Worm (Caenorhabditis elegans) whole organism, L4/young adult: ENCODE results near the gene T05A7.3.

ENCODE experiments used
- W03F9.2 ChIP-seq: fragments of 150-350 bp; optimal IDR thresholded peaks from 2 replicates; lab custom pipeline; 2014; ENCODE audit warnings: missing biosample characterization, missing genetic modification characterization
- dao-5 ChIP-seq: sonication (generic microtip); optimal IDR thresholded peaks from 2 replicates; lab custom pipeline; 2016; ENCODE audit warnings: missing genotype, missing genetic modification characterization, moderate library complexity, missing compliant biosample characterization
- him-1 ChIP-seq: sonication (generic microtip); optimal IDR thresholded peaks from 2 replicates; lab custom pipeline; 2016; ENCODE audit warnings: missing genotype, missing genetic modification reagents, missing genetic modification characterization, missing compliant biosample characterization

The T05A7.3 gene

DNA sequence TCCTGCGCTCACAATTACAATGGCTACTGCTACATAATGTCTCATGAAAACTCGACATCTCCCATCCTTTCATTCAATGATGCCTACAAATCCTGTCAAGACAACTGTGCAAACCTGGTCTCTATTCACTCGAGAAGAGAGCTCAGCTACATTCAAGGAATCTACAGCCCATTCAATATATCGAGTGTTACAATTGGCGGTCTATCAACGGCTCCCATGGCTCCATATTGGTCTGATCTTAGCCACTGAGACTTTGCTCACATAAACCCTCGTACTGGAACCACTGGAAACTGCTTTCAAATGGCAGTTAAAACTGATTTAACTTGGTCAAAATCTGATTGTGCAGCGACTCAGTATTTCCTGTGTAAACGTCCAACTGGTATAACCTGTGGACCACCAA, at the start of gene T05A7.3:
TSS of gene T05A7.3 (plus strand) at position 301 of the 400 bp plus-strand sequence.
- TF ChIP-seq W03F9.2 (tag; lab: Kevin White, UChicago) (no peak), him-1 (no peak), dao-5 (tag; lab: Kevin White, UChicago) (no peak)

DNA sequence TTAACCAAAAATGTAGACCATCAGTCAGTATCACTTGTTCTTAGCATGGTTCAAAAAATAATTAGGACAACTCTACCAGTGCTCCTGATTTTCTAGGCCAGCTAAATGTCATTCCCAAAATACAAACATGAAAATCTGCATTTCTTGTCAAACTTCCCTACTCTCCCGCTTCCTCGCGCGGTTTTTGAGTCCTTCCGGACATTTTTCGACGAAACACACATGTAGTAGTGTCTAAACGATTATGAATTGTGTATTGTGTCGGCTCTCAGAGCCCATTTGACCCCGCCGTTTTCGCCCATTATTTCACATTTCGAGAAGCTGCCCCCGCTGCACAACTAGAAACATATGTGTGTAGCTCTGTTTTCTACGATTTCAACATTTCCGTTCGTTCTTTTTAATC, 49.0 kb upstream of the T05A7.3 start, which contains the start of gene F35D11.1:
TSS of gene F35D11.1 (plus strand) at position 301 of the 400 bp plus-strand sequence.
- TF ChIP-seq W03F9.2 (tag; lab: Kevin White, UChicago) (no peak), him-1 (no peak), dao-5 (tag; lab: Kevin White, UChicago) (no peak)

DNA sequence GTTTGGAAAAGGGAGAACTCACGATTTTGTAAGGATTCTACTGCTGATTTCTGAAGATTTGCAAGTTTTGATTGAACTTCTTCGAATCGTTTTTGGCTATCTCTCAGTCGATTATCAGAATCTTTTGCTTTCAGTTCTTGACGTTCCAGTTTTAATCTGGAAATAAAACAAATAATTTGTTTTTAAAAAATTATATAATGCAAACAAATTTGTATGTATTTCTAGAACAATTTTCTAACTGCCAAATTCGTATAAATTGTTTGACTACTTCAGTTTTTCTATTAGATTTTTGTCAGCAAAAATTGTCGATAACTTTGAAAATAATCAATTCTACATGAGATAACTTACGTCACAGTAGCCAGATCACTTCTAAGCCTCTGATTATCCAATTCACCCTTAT, 44.1 kb upstream of the T05A7.3 start:
- TF ChIP-seq W03F9.2 (tag; lab: Kevin White, UChicago) (no peak), dao-5 (tag; lab: Kevin White, UChicago) (no peak), him-1 (no peak)

DNA sequence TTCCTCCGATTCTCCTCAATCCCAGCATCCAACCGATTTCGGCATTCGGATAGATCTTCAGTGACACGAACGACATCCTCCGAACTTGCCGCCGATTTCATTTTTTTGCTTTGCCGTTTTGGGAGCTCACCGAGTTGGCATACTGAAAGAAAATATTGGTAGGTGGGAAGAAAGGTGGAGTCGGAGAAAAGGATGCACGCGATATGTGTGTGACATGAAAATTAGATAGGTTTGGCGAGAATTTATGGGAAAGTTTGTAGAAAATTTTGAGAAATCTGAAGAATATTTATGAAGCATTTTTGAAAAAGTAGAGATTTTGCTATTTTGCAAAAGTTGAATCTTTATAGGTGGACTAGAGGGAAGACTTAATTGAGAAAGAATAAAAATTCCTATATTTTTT, 37.3 kb upstream of the T05A7.3 start, which contains the start of gene che-10:
TSS of gene che-10 (minus strand) at position 101 of the 400 bp plus-strand sequence.
- no peak for TF ChIP-seq dao-5 (tag; lab: Kevin White, UChicago)

DNA sequence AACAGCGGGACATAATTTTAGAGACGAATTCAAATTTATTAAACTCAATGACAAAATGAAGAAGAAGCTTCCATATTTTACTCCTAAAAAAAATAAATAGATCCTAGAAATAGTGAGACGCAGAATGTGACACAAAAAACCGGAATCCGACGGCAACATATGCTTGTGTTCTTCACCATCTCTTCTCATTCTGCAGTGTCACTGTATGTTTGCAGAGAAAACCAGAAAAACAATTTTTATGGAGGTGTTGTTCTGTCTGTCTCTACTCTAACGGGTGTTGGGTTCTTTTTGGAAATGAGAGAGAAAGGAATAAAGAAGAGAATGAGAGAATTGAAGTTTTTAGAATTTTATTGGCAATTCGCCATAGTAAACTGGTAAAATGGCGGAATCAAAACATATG, 36.7 kb upstream of the T05A7.3 start:
- TF ChIP-seq dao-5 (tag; lab: Kevin White, UChicago) = no peak
- no peak for TF ChIP-seq him-1
- no peak for TF ChIP-seq W03F9.2 (tag; lab: Kevin White, UChicago)

DNA sequence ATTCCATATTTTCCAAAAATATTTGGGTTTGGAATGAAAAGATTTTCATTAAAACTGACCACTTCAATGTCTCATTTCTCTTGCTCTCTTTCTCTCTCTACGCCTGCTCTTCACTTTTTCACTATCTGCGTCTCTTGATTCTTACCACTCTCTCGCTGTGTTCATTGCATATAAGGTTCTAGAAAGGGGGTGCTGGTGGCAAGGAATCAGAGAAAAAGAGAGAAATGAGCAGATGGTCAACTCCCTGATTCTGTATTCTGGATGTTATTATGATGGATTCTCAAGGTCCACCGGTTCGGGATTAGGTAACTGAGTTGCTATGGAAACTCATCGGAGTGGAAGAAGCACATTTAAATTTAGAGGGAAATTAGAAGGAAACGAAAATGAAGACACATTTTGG, 34.8 kb upstream of the T05A7.3 start:
- no peak for TF ChIP-seq him-1
- no peak for TF ChIP-seq W03F9.2 (tag; lab: Kevin White, UChicago)
- no peak for TF ChIP-seq dao-5 (tag; lab: Kevin White, UChicago)

DNA sequence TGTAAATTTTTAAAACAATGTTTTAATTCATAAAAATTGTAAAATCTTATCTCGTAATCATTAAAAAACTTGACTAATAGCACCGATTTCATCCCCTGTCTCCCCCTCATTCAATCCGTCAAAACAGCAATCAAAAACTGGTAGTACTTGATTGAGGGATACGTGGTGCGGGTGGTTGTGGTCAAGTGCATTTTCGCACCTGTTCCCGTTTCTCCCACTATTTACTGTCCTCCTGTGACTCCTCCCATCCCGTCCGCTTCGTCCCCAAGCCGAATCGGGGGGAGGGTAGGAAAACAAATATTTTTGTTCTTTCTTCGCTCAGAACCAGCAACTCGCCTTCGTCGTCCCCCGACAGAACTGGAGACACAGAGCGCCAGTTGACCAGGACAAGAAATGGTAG, 26.8 kb upstream of the T05A7.3 start, which contains the start of gene lgc-27:
TSS of gene lgc-27 (plus strand) at position 301 of the 400 bp plus-strand sequence.
- no peak for TF ChIP-seq him-1
- TF ChIP-seq dao-5 (tag; lab: Kevin White, UChicago) = no peak
- no peak for TF ChIP-seq W03F9.2 (tag; lab: Kevin White, UChicago)

DNA sequence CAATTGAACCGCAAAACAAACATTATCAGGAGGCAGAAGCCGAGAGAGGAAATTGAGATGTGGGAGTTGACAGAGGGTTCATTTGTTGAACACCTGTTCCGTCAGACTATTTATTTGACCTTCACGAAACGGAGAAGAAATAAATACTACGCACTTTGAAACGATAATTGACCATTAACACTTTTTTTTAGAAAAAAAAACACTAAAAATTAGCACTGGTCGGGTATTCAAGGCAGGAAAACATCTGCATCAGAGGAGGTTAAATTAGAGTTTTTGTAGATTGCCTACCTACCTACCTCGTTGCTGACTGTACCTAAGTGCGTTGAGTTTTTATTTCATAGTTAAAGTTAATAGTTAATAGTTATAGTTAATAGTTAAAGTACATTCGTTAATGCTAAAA, 25.5 kb upstream of the T05A7.3 start:
- TF ChIP-seq dao-5 (tag; lab: Kevin White, UChicago) (no peak), W03F9.2 (tag; lab: Kevin White, UChicago) (no peak), him-1 (no peak)

DNA sequence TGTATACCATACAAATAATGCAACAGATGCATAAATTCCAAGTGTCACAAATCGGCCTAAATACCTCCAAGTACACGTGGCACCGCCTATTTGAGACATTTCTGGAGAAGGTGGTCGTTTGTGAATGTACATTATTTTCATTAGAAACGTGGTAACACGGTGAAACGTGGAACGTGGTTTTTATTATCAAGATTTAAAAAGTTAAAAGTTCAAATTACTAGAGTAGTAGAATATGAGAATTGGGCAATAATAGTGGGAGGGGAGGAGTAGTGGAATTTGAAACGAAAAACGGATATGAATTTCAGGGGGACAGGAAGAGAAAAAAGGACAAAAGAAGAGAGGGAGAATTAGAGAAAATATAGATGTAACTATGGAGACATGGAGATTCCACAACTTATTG, 19.7 kb upstream of the T05A7.3 start, which contains the start of gene fut-6:
TSS of gene fut-6 (minus strand) at position 101 of the 400 bp plus-strand sequence.
- TF ChIP-seq him-1 (no peak), dao-5 (tag; lab: Kevin White, UChicago) (no peak), W03F9.2 (tag; lab: Kevin White, UChicago) (no peak)

DNA sequence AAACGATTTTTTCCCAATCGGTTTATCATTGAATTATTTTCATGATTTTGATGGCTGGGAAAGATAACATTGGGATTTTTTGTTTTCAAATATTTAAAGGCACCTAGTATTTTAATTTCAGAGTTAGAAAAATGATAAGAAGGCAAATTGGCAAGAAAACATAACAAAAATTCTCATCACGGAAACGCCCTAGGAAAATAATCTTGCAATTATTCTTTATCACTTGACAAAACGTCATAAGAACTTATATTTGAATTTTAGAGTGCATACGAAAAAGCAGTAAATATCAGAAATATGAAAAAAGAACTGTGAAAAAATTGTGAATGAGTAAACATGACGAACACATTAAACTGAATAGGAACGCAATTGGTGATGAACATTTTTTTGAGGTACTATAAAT, 18.2 kb upstream of the T05A7.3 start:
- TF ChIP-seq dao-5 (tag; lab: Kevin White, UChicago) (no peak), him-1 (no peak), W03F9.2 (tag; lab: Kevin White, UChicago) (no peak)

DNA sequence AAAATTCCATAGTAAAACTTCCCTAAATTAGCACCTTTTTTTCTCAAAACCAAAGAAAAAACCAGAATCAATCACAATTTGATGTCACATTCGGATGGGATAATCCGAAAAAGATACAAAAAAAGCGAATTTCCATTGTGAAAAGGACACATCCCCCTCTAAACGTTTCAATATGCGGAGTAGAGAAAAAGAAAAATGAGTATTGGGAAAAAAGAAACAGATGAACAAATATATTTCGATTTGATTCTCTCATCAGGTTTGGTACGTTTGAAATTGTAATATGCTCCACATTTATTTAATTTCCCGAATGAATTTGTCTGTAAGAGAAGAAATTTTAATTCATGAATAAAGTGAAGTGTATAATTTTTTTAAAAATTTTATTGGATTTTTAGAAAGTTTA, 17.3 kb upstream of the T05A7.3 start:
- TF ChIP-seq W03F9.2 (tag; lab: Kevin White, UChicago) = no peak
- no peak for TF ChIP-seq him-1
- no peak for TF ChIP-seq dao-5 (tag; lab: Kevin White, UChicago)

DNA sequence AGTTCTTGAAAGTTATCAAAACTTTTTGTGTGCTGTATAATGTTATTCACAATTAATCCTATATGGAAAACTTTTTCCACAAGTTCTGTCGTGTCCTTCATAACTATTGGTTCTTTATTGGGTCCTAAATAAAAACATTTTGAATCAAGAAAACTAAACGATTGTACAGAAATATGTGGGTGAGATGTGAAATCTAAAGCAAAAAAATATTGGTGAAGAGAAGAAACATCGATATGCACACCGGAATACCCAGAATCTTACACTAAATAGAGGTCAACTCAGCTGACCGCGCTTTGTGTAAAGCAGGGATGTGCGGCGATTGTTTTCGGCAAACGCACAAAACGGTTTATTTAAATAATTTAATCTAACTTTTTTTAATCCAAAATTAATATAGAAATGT, 14.3 kb upstream of the T05A7.3 start, which contains the start of gene T05A7.13:
TSS of gene T05A7.13 (minus strand) at position 101 of the 400 bp plus-strand sequence.
- TF ChIP-seq W03F9.2 (tag; lab: Kevin White, UChicago) (no peak), him-1 (no peak), dao-5 (tag; lab: Kevin White, UChicago) (no peak)

DNA sequence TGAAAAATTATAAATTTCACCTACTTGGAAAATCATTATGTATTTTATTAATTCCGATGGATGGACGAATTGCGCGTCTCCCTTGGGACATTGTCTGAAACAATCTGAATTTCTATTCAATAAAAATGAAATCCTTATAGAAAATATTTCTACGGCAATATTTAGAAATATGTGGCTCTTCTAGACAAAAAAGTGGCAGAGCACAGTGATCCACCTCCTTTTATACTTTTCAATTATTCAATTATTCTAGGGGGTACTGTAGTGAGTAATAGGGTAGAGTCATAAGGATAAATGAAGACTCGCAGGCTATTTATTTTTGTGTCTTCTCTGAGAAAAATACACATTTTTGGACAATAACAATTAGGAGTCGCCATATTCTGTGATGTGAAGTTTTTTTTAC, 12.4 kb upstream of the T05A7.3 start, which contains the start of gene T05A7.12:
TSS of gene T05A7.12 (minus strand) at position 101 of the 400 bp plus-strand sequence.
- no peak for TF ChIP-seq dao-5 (tag; lab: Kevin White, UChicago)
- TF ChIP-seq W03F9.2 (tag; lab: Kevin White, UChicago) = no peak
- TF ChIP-seq him-1 = no peak

DNA sequence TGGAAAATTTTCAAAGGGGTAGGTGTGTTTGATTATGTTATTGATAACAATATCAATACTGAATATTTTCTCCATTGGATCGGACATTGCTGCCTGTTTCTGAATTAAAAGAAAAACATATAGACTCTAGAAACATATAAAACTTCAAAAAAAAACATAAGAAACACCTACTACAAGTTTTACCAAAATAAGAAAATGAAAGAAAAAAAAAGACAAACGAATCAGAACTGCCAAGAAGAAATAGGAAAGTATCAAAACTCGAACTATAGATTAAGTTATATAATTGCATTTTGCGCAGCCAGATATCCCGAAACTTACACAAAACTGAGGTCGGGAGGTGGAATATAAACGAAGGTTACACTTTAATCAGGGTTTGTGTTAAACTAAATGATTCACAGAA, 10.2 kb upstream of the T05A7.3 start, which contains the start of gene T05A7.11:
TSS of gene T05A7.11 (minus strand) at position 101 of the 400 bp plus-strand sequence.
- TF ChIP-seq him-1 (no peak), dao-5 (tag; lab: Kevin White, UChicago) (no peak), W03F9.2 (tag; lab: Kevin White, UChicago) (no peak)

DNA sequence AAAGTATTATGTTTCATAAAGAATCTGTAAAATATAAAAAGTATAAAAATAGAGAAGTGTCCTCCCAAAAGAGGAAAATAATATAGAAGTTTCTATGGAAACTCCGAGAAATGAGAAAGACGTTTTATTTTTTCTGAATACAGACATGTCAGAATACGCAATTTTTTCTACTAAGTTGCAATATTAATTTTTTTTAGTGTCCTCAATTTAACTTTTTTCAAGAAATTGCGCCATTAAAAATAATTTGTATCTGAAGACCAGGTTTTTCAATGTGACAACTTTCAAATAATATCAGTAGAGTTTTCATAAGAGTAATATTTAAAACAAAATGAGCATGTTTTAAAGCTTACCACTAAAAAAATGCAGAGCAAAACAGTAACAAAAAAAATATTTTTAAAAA, 8.0 kb upstream of the T05A7.3 start, which contains the start of gene fut-5:
TSS of gene fut-5 (minus strand) at position 101 of the 400 bp plus-strand sequence.
- no peak for TF ChIP-seq W03F9.2 (tag; lab: Kevin White, UChicago)
- TF ChIP-seq dao-5 (tag; lab: Kevin White, UChicago) = no peak
- no peak for TF ChIP-seq him-1
